Worm (Caenorhabditis elegans) whole organism, L2 larva: ENCODE measurements around the gene T01D3.3.
A peak's percentile ranks its signal among the peaks of the same experiment; 100 is the strongest.

Source experiments
- C34F6.9 ChIP-seq: fragments of 150-350 bp; optimal IDR thresholded peaks from 2 replicates; lab custom pipeline; 2014; ENCODE audit warnings: missing biosample characterization, missing genetic modification characterization
- F13H6.1 ChIP-seq: sonication (generic microtip); optimal IDR thresholded peaks from 2 replicates; lab custom pipeline; 2016; ENCODE audit warnings: missing genetic modification characterization, missing compliant biosample characterization
- R02D3.7 ChIP-seq: fragments of 150-350 bp; optimal IDR thresholded peaks from 2 replicates; lab custom pipeline; 2014; ENCODE audit warnings: missing biosample characterization, missing genetic modification characterization
- Y55F3AM.14 ChIP-seq: fragments of 200-800 bp; sonication (Bioruptor generic); optimal IDR thresholded peaks from 2 replicates; lab custom pipeline; 2018; ENCODE audit warnings: mild to moderate bottlenecking, missing genetic modification characterization, missing compliant biosample characterization
- ZK546.5 ChIP-seq: sonication (generic microtip); optimal IDR thresholded peaks from 2 replicates; lab custom pipeline; 2017; ENCODE audit warnings: missing biosample characterization, missing genetic modification characterization
- alr-1 ChIP-seq: fragments of 150-350 bp; optimal IDR thresholded peaks from 2 replicates; lab custom pipeline; 2014; ENCODE audit warnings: missing biosample characterization, missing genetic modification characterization
- aly-2 ChIP-seq: fragments of 150-350 bp; optimal IDR thresholded peaks from 2 replicates; lab custom pipeline; 2014; ENCODE audit warnings: missing biosample characterization, missing genetic modification characterization
- ama-1 ChIP-seq: fragments of 150-350 bp; optimal IDR thresholded peaks from 2 replicates; lab custom pipeline; 2018; ENCODE audit warnings: inconsistent platforms
- blmp-1 ChIP-seq: sonication (generic microtip); optimal IDR thresholded peaks from 2 replicates; lab custom pipeline; 2017; ENCODE audit warnings: missing genetic modification characterization, mild to moderate bottlenecking, missing compliant biosample characterization, antibody characterized with exemption, moderate library complexity; ENCODE audit not compliant: insufficient read depth
- ceh-16 ChIP-seq: fragments of 150-350 bp; optimal IDR thresholded peaks from 2 replicates; lab custom pipeline; 2014; ENCODE audit warnings: missing biosample characterization, missing genetic modification characterization
- ceh-82 ChIP-seq: fragments of 150-350 bp; optimal IDR thresholded peaks from 2 replicates; lab custom pipeline; 2014; ENCODE audit warnings: missing biosample characterization, missing genetic modification characterization
- crh-2 ChIP-seq: sonication (generic microtip); optimal IDR thresholded peaks from 2 replicates; lab custom pipeline; 2017; ENCODE audit warnings: missing biosample characterization, missing genetic modification characterization
- dmd-4 ChIP-seq: sonication (generic microtip); optimal IDR thresholded peaks from 2 replicates; lab custom pipeline; 2017; ENCODE audit warnings: missing biosample characterization, missing genetic modification characterization
- egl-27 ChIP-seq: sonication (generic microtip); optimal IDR thresholded peaks from 3 replicates; lab custom pipeline; 2017; ENCODE audit warnings: missing biosample characterization, missing genetic modification reagents, missing genetic modification characterization
- elt-1 ChIP-seq: fragments of 150-350 bp; optimal IDR thresholded peaks from 2 replicates; lab custom pipeline; 2014; ENCODE audit warnings: missing biosample characterization, missing genetic modification characterization
- elt-3 ChIP-seq: sonication (generic microtip); optimal IDR thresholded peaks from 2 replicates; lab custom pipeline; 2017; ENCODE audit warnings: missing biosample characterization, missing genetic modification characterization
- fos-1 ChIP-seq: fragments of 150-350 bp; optimal IDR thresholded peaks from 2 replicates; lab custom pipeline; 2014; ENCODE audit warnings: missing biosample characterization, missing genetic modification characterization
- gmeb-1 ChIP-seq: fragments of 150-350 bp; optimal IDR thresholded peaks from 2 replicates; lab custom pipeline; 2014; ENCODE audit warnings: missing biosample characterization, missing genetic modification characterization
- lin-11 ChIP-seq: fragments of 150-350 bp; sonication (generic microtip); optimal IDR thresholded peaks from 2 replicates; lab custom pipeline; 2014; ENCODE audit warnings: missing biosample characterization, missing genetic modification characterization, inconsistent platforms, mixed read lengths
- lin-13 ChIP-seq: fragments of 150-350 bp; optimal IDR thresholded peaks from 2 replicates; lab custom pipeline; 2014; ENCODE audit warnings: missing biosample characterization, missing genetic modification reagents, missing genetic modification characterization
- lin-39 ChIP-seq: fragments of 150-350 bp; optimal IDR thresholded peaks from 2 replicates; lab custom pipeline; 2014; ENCODE audit warnings: missing biosample characterization, missing genetic modification reagents, missing genetic modification characterization
- lsy-2 ChIP-seq, 2 experiments: fragments of 150-350 bp in 1 of 2; sonication (generic microtip) in 1 of 2; optimal IDR thresholded peaks; 2 replicates each; lab custom pipeline; 2014 to 2017; ENCODE audit warnings: missing biosample characterization in 2 of 2, missing genetic modification characterization in 2 of 2
- mab-5 ChIP-seq: fragments of 150-350 bp; optimal IDR thresholded peaks from 2 replicates; lab custom pipeline; 2014; ENCODE audit warnings: missing biosample characterization, missing genetic modification characterization
- mbf-1 ChIP-seq: sonication (generic microtip); optimal IDR thresholded peaks from 2 replicates; lab custom pipeline; 2017; ENCODE audit warnings: missing biosample characterization, missing genetic modification characterization
- mdl-1 ChIP-seq, 2 experiments: fragments of 150-350 bp in 1 of 2; sonication (generic microtip) in 1 of 2; optimal IDR thresholded peaks; 2 replicates each; lab custom pipeline; 2017; ENCODE audit warnings: missing biosample characterization in 2 of 2, missing genetic modification characterization in 2 of 2
- nhr-10 ChIP-seq: sonication (generic microtip); optimal IDR thresholded peaks from 2 replicates; lab custom pipeline; 2017; ENCODE audit warnings: missing biosample characterization, missing genetic modification characterization
- nhr-11 ChIP-seq: fragments of 150-350 bp; optimal IDR thresholded peaks from 2 replicates; lab custom pipeline; 2014; ENCODE audit warnings: missing biosample characterization, missing genetic modification characterization
- nhr-12 ChIP-seq: fragments of 150-350 bp; optimal IDR thresholded peaks from 2 replicates; lab custom pipeline; 2014; ENCODE audit warnings: missing biosample characterization, missing genetic modification characterization
- nhr-129 ChIP-seq: fragments of 150-350 bp; optimal IDR thresholded peaks from 2 replicates; lab custom pipeline; 2014; ENCODE audit warnings: missing biosample characterization, missing genetic modification characterization
- nhr-21 ChIP-seq: fragments of 150-350 bp; optimal IDR thresholded peaks from 2 replicates; lab custom pipeline; 2014; ENCODE audit warnings: missing biosample characterization, missing genetic modification characterization
- nhr-23 ChIP-seq: fragments of 150-350 bp; optimal IDR thresholded peaks from 2 replicates; lab custom pipeline; 2014; ENCODE audit warnings: missing biosample characterization, missing genetic modification reagents, missing genetic modification characterization
- nhr-237 ChIP-seq: fragments of 150-350 bp; optimal IDR thresholded peaks from 2 replicates; lab custom pipeline; 2014; ENCODE audit warnings: missing biosample characterization, missing genetic modification characterization
- nhr-25 ChIP-seq: fragments of 150-350 bp; sonication (generic microtip); optimal IDR thresholded peaks from 3 replicates; lab custom pipeline; 2014; ENCODE audit warnings: missing biosample characterization, missing genetic modification characterization
- nhr-6 ChIP-seq: fragments of 150-350 bp; optimal IDR thresholded peaks from 2 replicates; lab custom pipeline; 2014; ENCODE audit warnings: missing biosample characterization, missing genetic modification characterization
- nhr-77 ChIP-seq: fragments of 150-350 bp; optimal IDR thresholded peaks from 2 replicates; lab custom pipeline; 2014; ENCODE audit warnings: missing biosample characterization, missing genetic modification characterization
- peb-1 ChIP-seq: fragments of 150-350 bp; optimal IDR thresholded peaks from 2 replicates; lab custom pipeline; 2014; ENCODE audit warnings: missing biosample characterization, missing genetic modification characterization
- sem-4 ChIP-seq: fragments of 150-350 bp; optimal IDR thresholded peaks from 2 replicates; lab custom pipeline; 2014; ENCODE audit warnings: missing biosample characterization, missing genetic modification reagents, missing genetic modification characterization
- skn-1 ChIP-seq: sonication (generic microtip); optimal IDR thresholded peaks from 2 replicates; lab custom pipeline; 2017; ENCODE audit warnings: missing biosample characterization, missing genetic modification characterization
- sma-3 ChIP-seq: sonication (generic microtip); optimal IDR thresholded peaks from 2 replicates; lab custom pipeline; 2016; ENCODE audit warnings: missing genetic modification reagents, missing genetic modification characterization, missing compliant biosample characterization
- sma-9 ChIP-seq, 2 experiments: fragments of 150-350 bp in 1 of 2; sonication (generic microtip) in 1 of 2; optimal IDR thresholded peaks; 2 replicates each; lab custom pipeline; 2014 to 2016; ENCODE audit warnings: missing genetic modification characterization in 2 of 2, mild to moderate bottlenecking in 1 of 2, missing biosample characterization in 1 of 2, missing compliant biosample characterization in 1 of 2, missing genetic modification reagents in 1 of 2, moderate library complexity in 1 of 2
- snpc-4 ChIP-seq: fragments of 150-350 bp; optimal IDR thresholded peaks from 2 replicates; lab custom pipeline; 2014; ENCODE audit warnings: missing biosample characterization, missing genetic modification characterization
- unc-39 ChIP-seq: fragments of 150-350 bp; optimal IDR thresholded peaks from 2 replicates; lab custom pipeline; 2014; ENCODE audit warnings: missing biosample characterization, missing genetic modification characterization
- unc-55 ChIP-seq: fragments of 150-350 bp; sonication (generic microtip); optimal IDR thresholded peaks from 3 replicates; lab custom pipeline; 2014; ENCODE audit warnings: missing biosample characterization, missing genetic modification reagents, missing genetic modification characterization
- unc-62 ChIP-seq: fragments of 150-350 bp; optimal IDR thresholded peaks from 2 replicates; lab custom pipeline; 2014; ENCODE audit warnings: missing biosample characterization, missing genetic modification reagents, missing genetic modification characterization
- zag-1 ChIP-seq: fragments of 150-350 bp; optimal IDR thresholded peaks from 2 replicates; lab custom pipeline; 2014; ENCODE audit warnings: missing biosample characterization, missing genetic modification characterization
- ztf-1 ChIP-seq: fragments of 200-800 bp; sonication (Bioruptor generic); conservative IDR thresholded peaks from 2 replicates; pipeline ENCODE4 v1.3.6; 2022; ENCODE audit warnings: missing genetic modification characterization, missing compliant biosample characterization
- ztf-11 ChIP-seq: sonication (generic microtip); optimal IDR thresholded peaks from 2 replicates; lab custom pipeline; 2017; ENCODE audit warnings: missing biosample characterization, missing genetic modification characterization
- ztf-4 ChIP-seq: fragments of 150-350 bp; optimal IDR thresholded peaks from 2 replicates; lab custom pipeline; 2014; ENCODE audit warnings: missing biosample characterization, missing genetic modification characterization

Gene T01D3.3

ce11 chrV:13703960-13704359, at the start of gene T01D3.3:
Gene T01D3.3, plus strand, starts transcription at chrV:13704271.
- TF ChIP-seq nhr-129 (tag; lab: Kevin White, UChicago), result peak; percentile 74
- no peak for TF ChIP-seq egl-27 (tag; lab: Kevin White, UChicago)
- peak; percentile 37 for TF ChIP-seq sem-4 (tag; lab: Kevin White, UChicago)
- no peak for TF ChIP-seq elt-1 (tag; lab: Kevin White, UChicago)
- TF ChIP-seq nhr-25 (tag; lab: Kevin White, UChicago), result peak; percentile 91
- TF ChIP-seq, all 48 proteins: peak for 3

- TF ChIP-seq snpc-4, result no peak
- no peak for TF ChIP-seq peb-1
- peak; percentile 18 for TF ChIP-seq unc-55 (GFP tag; lab: Kevin White, UChicago)
Measured at ce11 chrV:13654394-13654792, 49.7 kb upstream of the T01D3.3 start.

ce11 chrV:13655202-13655764, 48.8 kb upstream of the T01D3.3 start:
- TF ChIP-seq F13H6.1, result peak; percentile 80
- TF ChIP-seq nhr-129 (tag; lab: Kevin White, UChicago), result peak; percentile 89
- TF ChIP-seq nhr-25 (tag; lab: Kevin White, UChicago), result peak; percentile 62
- TF ChIP-seq ZK546.5 (tag; lab: Kevin White, UChicago), result no peak
- peak; percentile 69 for TF ChIP-seq ztf-4 (tag; lab: Kevin White, UChicago)
- TF ChIP-seq ztf-11 (tag; lab: Kevin White, UChicago), result no peak
- TF ChIP-seq crh-2 (tag; lab: Kevin White, UChicago), result peak; percentile 93
- no peak for TF ChIP-seq lin-11
- TF ChIP-seq skn-1 (tag; lab: Kevin White, UChicago), result peak; percentile 32
- peak; percentile 90 for TF ChIP-seq zag-1 (tag; lab: Kevin White, UChicago)
- TF ChIP-seq nhr-77 (tag; lab: Kevin White, UChicago), result no peak
- no peak for TF ChIP-seq unc-62
- no peak for TF ChIP-seq peb-1
- TF ChIP-seq sem-4 (tag; lab: Kevin White, UChicago), result peak; percentile 90
- peak; percentile 39 to 80 for TF ChIP-seq lsy-2 (tag; optimal IDR thresholded peaks at IDR 0.05; lab: Kevin White, UChicago)
- TF ChIP-seq mdl-1 (tag; optimal IDR thresholded peaks at IDR 0.05; lab: Kevin White, UChicago), result peak; percentile 48 to 61
- no peak for TF ChIP-seq ceh-82 (tag; lab: Kevin White, UChicago)
- TF ChIP-seq nhr-10 (tag; lab: Kevin White, UChicago), result no peak
- no peak for TF ChIP-seq ztf-1 (GFP tag; lab: Robert Waterston, UW)
- TF ChIP-seq alr-1 (tag; lab: Kevin White, UChicago), result no peak
- no peak for TF ChIP-seq unc-39 (tag; lab: Kevin White, UChicago)
- TF ChIP-seq sma-9 (GFP tag; optimal IDR thresholded peaks at IDR 0.05; lab: Kevin White, UChicago), result peak; percentile 39
- TF ChIP-seq sma-9 (tag; optimal IDR thresholded peaks at IDR 0.05; lab: Kevin White, UChicago), result no peak
- TF ChIP-seq nhr-237 (tag; lab: Kevin White, UChicago), result no peak
- no peak for TF ChIP-seq nhr-23
- TF ChIP-seq elt-1 (tag; lab: Kevin White, UChicago), result no peak
- TF ChIP-seq unc-55 (GFP tag; lab: Kevin White, UChicago), result peak; percentile 92
- TF ChIP-seq Y55F3AM.14 (GFP tag; lab: Kevin White, UChicago), result peak; percentile 53
- peak; percentile 76 for TF ChIP-seq ama-1 (lab: Kevin White, UChicago)
- no peak for TF ChIP-seq nhr-11 (tag; lab: Kevin White, UChicago)
- TF ChIP-seq gmeb-1 (tag; lab: Kevin White, UChicago), result no peak
- peak; percentile 72 for TF ChIP-seq lin-13 (GFP tag; lab: Kevin White, UChicago)
- TF ChIP-seq nhr-6 (tag; lab: Kevin White, UChicago), result no peak
- TF ChIP-seq blmp-1 (tag; lab: Kevin White, UChicago), result peak; percentile 90
- TF ChIP-seq R02D3.7 (tag; lab: Kevin White, UChicago), result no peak
- peak; percentile 66 for TF ChIP-seq fos-1 (tag; lab: Kevin White, UChicago)
- TF ChIP-seq nhr-12, result no peak
- TF ChIP-seq sma-3 (GFP tag; lab: Kevin White, UChicago), result no peak
- TF ChIP-seq dmd-4 (tag; lab: Kevin White, UChicago), result no peak
- TF ChIP-seq ceh-16 (tag; lab: Kevin White, UChicago), result peak; percentile 40
- peak; percentile 38 for TF ChIP-seq mab-5 (tag; lab: Kevin White, UChicago)
- TF ChIP-seq snpc-4, result peak; percentile 52
- no peak for TF ChIP-seq lin-39 (tag; lab: Kevin White, UChicago)
- peak; percentile 50 for TF ChIP-seq egl-27 (tag; lab: Kevin White, UChicago)
- TF ChIP-seq nhr-21 (tag; lab: Kevin White, UChicago), result peak; percentile 54
- no peak for TF ChIP-seq aly-2 (tag; lab: Kevin White, UChicago)
- TF ChIP-seq C34F6.9, result peak; percentile 88
- no peak for TF ChIP-seq mbf-1 (tag; lab: Kevin White, UChicago)
- no peak for TF ChIP-seq elt-3
